Fruit fly (Drosophila melanogaster) Kc167 (cell line): ENCODE data around the gene MICU3.

Experiments
- Myc ChIP-seq: fragments of >200 bp; optimal IDR thresholded peaks from 2 replicates; lab custom pipeline; 2017; ENCODE audit warnings: missing external identifiers
- h ChIP-seq: fragments of >200 bp; optimal IDR thresholded peaks from 3 replicates; lab custom pipeline; 2018; ENCODE audit warnings: missing external identifiers
- insv ChIP-seq: fragments of >200 bp; optimal IDR thresholded peaks from 3 replicates; lab custom pipeline; 2018; ENCODE audit warnings: missing external identifiers
- psq ChIP-seq: fragments of >200 bp; optimal IDR thresholded peaks from 2 replicates; lab custom pipeline; 2017; ENCODE audit warnings: missing external identifiers
- ttk ChIP-seq: sonication (Bioruptor generic); optimal IDR thresholded peaks from 2 replicates; lab custom pipeline; 2017; ENCODE audit warnings: missing external identifiers

dm6 chr3R:19843888-19844287 is 3.2 kb upstream of the MICU3 start:
- TF ChIP-seq h (lab: Kevin White, UChicago) (no peak), Myc (lab: Kevin White, UChicago) (no peak), insv (lab: Kevin White, UChicago) (no peak), ttk (no peak), psq (lab: Kevin White, UChicago) (no peak)
